Fruit fly (Drosophila melanogaster) whole organism, embryonic: Measurements from ENCODE around the gene JMJD4.

Source experiments
- Aef1 ChIP-seq: fragments of 200-800 bp; sonication (Bioruptor generic); IDR thresholded peaks from 3 replicates; pipeline ENCODE4 v1.3.6; 2022; ENCODE audit warnings: missing biosample characterization, missing genetic modification characterization
- CG1024 ChIP-seq: fragments of 200-800 bp; sonication (Bioruptor generic); IDR thresholded peaks from 2 replicates; pipeline ENCODE4 v1.3.6; 2022; ENCODE audit warnings: missing biosample characterization, missing genetic modification characterization
- CG11504 ChIP-seq: fragments of 200-800 bp; sonication (Bioruptor generic); optimal IDR thresholded peaks from 3 replicates; lab custom pipeline; 2019; ENCODE audit warnings: missing biosample characterization, mild to moderate bottlenecking, missing genetic modification characterization, moderate library complexity
- CG11696 ChIP-seq: fragments of 200-800 bp; sonication (Bioruptor generic); IDR thresholded peaks from 2 replicates; pipeline ENCODE4 v1.3.6; 2022; ENCODE audit warnings: missing biosample characterization, missing genetic modification characterization
- CG11723 ChIP-seq: fragments of 200-800 bp; sonication (Bioruptor generic); optimal IDR thresholded peaks from 2 replicates; lab custom pipeline; 2017; ENCODE audit warnings: missing biosample characterization, mild to moderate bottlenecking, missing genetic modification characterization
- CG12071 ChIP-seq: fragments of 200-800 bp; sonication (Bioruptor generic); optimal IDR thresholded peaks from 3 replicates; lab custom pipeline; 2018; ENCODE audit warnings: missing biosample characterization, mild to moderate bottlenecking, missing genetic modification characterization
- CG13624 ChIP-seq: fragments of 200-800 bp; sonication (Bioruptor generic); optimal IDR thresholded peaks from 2 replicates; lab custom pipeline; 2016; ENCODE audit warnings: missing biosample characterization, missing genetic modification characterization
- CG15011 ChIP-seq: fragments of 200-800 bp; sonication (Bioruptor generic); optimal IDR thresholded peaks from 3 replicates; lab custom pipeline; 2018; ENCODE audit warnings: missing biosample characterization, mild to moderate bottlenecking, missing genetic modification characterization
- CG1529 ChIP-seq: fragments of 200-800 bp; sonication (Bioruptor generic); optimal IDR thresholded peaks from 3 replicates; lab custom pipeline; 2018; ENCODE audit warnings: missing biosample characterization, missing genetic modification characterization
- CG16779 ChIP-seq: fragments of 200-800 bp; sonication (Bioruptor generic); IDR thresholded peaks from 2 replicates; pipeline ENCODE4 v1.3.6; 2022; ENCODE audit warnings: missing biosample characterization, missing genetic modification characterization
- CG18011 ChIP-seq: fragments of 200-800 bp; sonication (Bioruptor generic); optimal IDR thresholded peaks from 2 replicates; lab custom pipeline; 2017; ENCODE audit warnings: missing biosample characterization, missing genetic modification characterization, mild to moderate bottlenecking, moderate library complexity, missing genotype
- CG18476 ChIP-seq: fragments of 200-800 bp; sonication (Bioruptor generic); optimal IDR thresholded peaks from 2 replicates; lab custom pipeline; 2016; ENCODE audit warnings: missing biosample characterization, mild to moderate bottlenecking, missing genetic modification characterization
- CG2202 ChIP-seq: fragments of 200-800 bp; sonication (Bioruptor generic); optimal IDR thresholded peaks from 2 replicates; lab custom pipeline; 2018; ENCODE audit warnings: missing biosample characterization, mild to moderate bottlenecking, missing genetic modification characterization
- CG30431 ChIP-seq: fragments of 200-800 bp; sonication (Bioruptor generic); optimal IDR thresholded peaks from 2 replicates; lab custom pipeline; 2017; ENCODE audit warnings: missing biosample characterization, missing genetic modification characterization
- CG31441 ChIP-seq: fragments of 200-800 bp; sonication (Bioruptor generic); IDR thresholded peaks from 2 replicates; pipeline ENCODE4 v1.3.6; 2022; ENCODE audit warnings: missing biosample characterization, missing genetic modification characterization
- CG4328 ChIP-seq: fragments of 200-800 bp; sonication (Bioruptor generic); optimal IDR thresholded peaks from 3 replicates; lab custom pipeline; 2017; ENCODE audit warnings: missing biosample characterization, missing genetic modification reagents, missing genetic modification characterization
- CG4424 ChIP-seq: fragments of 200-800 bp; sonication (Bioruptor generic); optimal IDR thresholded peaks from 3 replicates; lab custom pipeline; 2016; ENCODE audit warnings: missing biosample characterization, missing genetic modification characterization
- CG5245 ChIP-seq: fragments of 200-800 bp; sonication (Bioruptor generic); optimal IDR thresholded peaks from 3 replicates; lab custom pipeline; 2016; ENCODE audit warnings: missing biosample characterization, missing genetic modification characterization
- CG6854 ChIP-seq: fragments of 200-800 bp; sonication (Bioruptor generic); optimal IDR thresholded peaks from 3 replicates; lab custom pipeline; 2017; ENCODE audit warnings: missing biosample characterization, mild to moderate bottlenecking, missing genetic modification characterization
- CG8944 ChIP-seq: fragments of 200-800 bp; sonication (Bioruptor generic); optimal IDR thresholded peaks from 3 replicates; lab custom pipeline; 2016; ENCODE audit warnings: missing biosample characterization, missing genetic modification characterization
- CG9437 ChIP-seq: fragments of 200-800 bp; sonication (Bioruptor generic); optimal IDR thresholded peaks from 2 replicates; lab custom pipeline; 2018; ENCODE audit warnings: missing biosample characterization, mild to moderate bottlenecking, missing genetic modification characterization
- Deaf1 ChIP-seq: fragments of 200-800 bp; optimal IDR thresholded peaks from 3 replicates; lab custom pipeline; 2019; ENCODE audit warnings: missing biosample characterization, mild to moderate bottlenecking, missing genetic modification characterization, moderate library complexity
- Dip2 ChIP-seq: fragments of 200-800 bp; sonication (Bioruptor generic); IDR thresholded peaks from 2 replicates; pipeline ENCODE4 v1.3.6; 2022; ENCODE audit warnings: missing biosample characterization, missing genetic modification characterization
- Dll ChIP-seq: fragments of 200-800 bp; sonication (Bioruptor generic); IDR thresholded peaks from 4 replicates; pipeline ENCODE4 v1.3.6; 2022; ENCODE audit warnings: missing biosample characterization, missing genetic modification characterization; ENCODE audit not compliant: partially characterized antibody
- Doc3 ChIP-seq: fragments of 200-800 bp; sonication (Bioruptor generic); IDR thresholded peaks from 3 replicates; pipeline ENCODE4 v1.3.6; 2022; ENCODE audit warnings: missing biosample characterization, missing genetic modification characterization; ENCODE audit not compliant: partially characterized antibody
- ERR ChIP-seq: fragments of 200-800 bp; sonication (Bioruptor generic); optimal IDR thresholded peaks from 2 replicates; lab custom pipeline; 2016; ENCODE audit warnings: missing biosample characterization, missing genetic modification characterization
- Fer1 ChIP-seq: fragments of 200-800 bp; sonication (Bioruptor generic); optimal IDR thresholded peaks from 2 replicates; lab custom pipeline; 2017; ENCODE audit warnings: missing biosample characterization, mild to moderate bottlenecking, missing genetic modification characterization
- Gug ChIP-seq: fragments of 200-800 bp; sonication (Bioruptor generic); IDR thresholded peaks from 4 replicates; pipeline ENCODE4 v1.3.6; 2022; ENCODE audit warnings: missing biosample characterization, missing genetic modification characterization
- HmgD ChIP-seq: fragments of 200-800 bp; sonication (Bioruptor generic); optimal IDR thresholded peaks from 3 replicates; lab custom pipeline; 2016; ENCODE audit warnings: missing biosample characterization, missing genetic modification characterization
- HmgZ ChIP-seq: fragments of 200-800 bp; sonication (Bioruptor generic); optimal IDR thresholded peaks from 2 replicates; lab custom pipeline; 2018; ENCODE audit warnings: missing biosample characterization, mild to moderate bottlenecking, missing genetic modification characterization
- Hmx ChIP-seq: fragments of 200-800 bp; sonication (Bioruptor generic); optimal IDR thresholded peaks from 2 replicates; lab custom pipeline; 2016; ENCODE audit warnings: missing biosample characterization, missing genetic modification characterization
- Hr78 ChIP-seq, 2 experiments: fragments of 200-800 bp in 1 of 2; fragments of >200 bp in 1 of 2; sonication (Bioruptor generic) in 1 of 2; optimal IDR thresholded peaks; 2 replicates each; lab custom pipeline; 2017 to 2019; ENCODE audit warnings: missing biosample characterization in 2 of 2, missing genetic modification characterization in 2 of 2, mild to moderate bottlenecking in 1 of 2, moderate library complexity in 1 of 2
- Oli ChIP-seq: fragments of 200-800 bp; sonication (Bioruptor generic); optimal IDR thresholded peaks from 2 replicates; lab custom pipeline; 2018; ENCODE audit warnings: missing biosample characterization, mild to moderate bottlenecking, missing genetic modification characterization, moderate library complexity
- Stat92E ChIP-seq, 3 experiments: fragments of >200 bp in 2 of 3; fragments of 200-800 bp in 1 of 3; sonication (Bioruptor generic) in 1 of 3; optimal IDR thresholded peaks; 2 replicates each; lab custom pipeline; 2017 to 2019; ENCODE audit warnings: missing biosample characterization in 3 of 3, missing genetic modification characterization in 3 of 3, mild to moderate bottlenecking in 1 of 3, moderate library complexity in 1 of 3
- Tbp ChIP-seq: fragments of >200 bp; optimal IDR thresholded peaks from 2 replicates; lab custom pipeline; 2018; ENCODE audit warnings: missing biosample characterization, missing genetic modification characterization
- ac ChIP-seq: fragments of 200-800 bp; sonication (Bioruptor generic); optimal IDR thresholded peaks from 3 replicates; lab custom pipeline; 2017; ENCODE audit warnings: missing biosample characterization, mild to moderate bottlenecking, missing genetic modification characterization
- bowl ChIP-seq: fragments of 200-800 bp; sonication (Bioruptor generic); IDR thresholded peaks from 2 replicates; pipeline ENCODE4 v1.3.6; 2022; ENCODE audit warnings: missing biosample characterization, missing genetic modification characterization
- ci ChIP-seq: fragments of 200-800 bp; sonication (Bioruptor generic); IDR thresholded peaks from 3 replicates; pipeline ENCODE4 v1.3.6; 2022; ENCODE audit warnings: missing biosample characterization, missing genetic modification characterization
- exex ChIP-seq: fragments of 200-800 bp; sonication (Bioruptor generic); optimal IDR thresholded peaks from 4 replicates; lab custom pipeline; 2018; ENCODE audit warnings: missing biosample characterization, mild to moderate bottlenecking, missing genetic modification characterization, moderate library complexity
- fru ChIP-seq: fragments of >200 bp; optimal IDR thresholded peaks from 2 replicates; lab custom pipeline; 2017
- gcm2 ChIP-seq: fragments of 200-800 bp; sonication (Bioruptor generic); optimal IDR thresholded peaks from 2 replicates; lab custom pipeline; 2016; ENCODE audit warnings: missing biosample characterization, missing genetic modification characterization
- gem ChIP-seq: fragments of 200-800 bp; sonication (Bioruptor generic); optimal IDR thresholded peaks from 2 replicates; lab custom pipeline; 2019; ENCODE audit warnings: missing biosample characterization, mild to moderate bottlenecking, missing genetic modification characterization, moderate library complexity
- jigr1 ChIP-seq: fragments of 200-800 bp; sonication (Bioruptor generic); IDR thresholded peaks from 3 replicates; pipeline ENCODE4 v1.3.6; 2022; ENCODE audit warnings: missing biosample characterization, missing genetic modification characterization
- kah ChIP-seq: fragments of 200-800 bp; sonication (Bioruptor generic); optimal IDR thresholded peaks from 2 replicates; lab custom pipeline; 2018; ENCODE audit warnings: missing biosample characterization, mild to moderate bottlenecking, missing genetic modification characterization
- lov ChIP-seq, 2 experiments: fragments of 200-800 bp in 1 of 2; fragments of >200 bp in 1 of 2; sonication (Bioruptor generic) in 1 of 2; IDR thresholded peaks in 1 of 2; optimal IDR thresholded peaks in 1 of 2; 2 replicates in 1 of 2; 3 replicates in 1 of 2; pipeline versions ENCODE4 v1.3.6 to Lab custom; 2017 to 2022; ENCODE audit warnings: missing biosample characterization in 1 of 2, missing genetic modification characterization in 1 of 2
- nau ChIP-seq: fragments of 200-800 bp; sonication (Bioruptor generic); optimal IDR thresholded peaks from 3 replicates; lab custom pipeline; 2017; ENCODE audit warnings: missing biosample characterization, mild to moderate bottlenecking, missing genetic modification characterization, missing genetic modification reagents
- oc ChIP-seq: fragments of 200-800 bp; sonication (Bioruptor generic); optimal IDR thresholded peaks from 2 replicates; lab custom pipeline; 2018; ENCODE audit warnings: missing biosample characterization, mild to moderate bottlenecking, missing genetic modification characterization, moderate library complexity
- org-1 ChIP-seq: fragments of 200-800 bp; sonication (Bioruptor generic); optimal IDR thresholded peaks from 2 replicates; lab custom pipeline; 2017; ENCODE audit warnings: missing biosample characterization, missing genetic modification characterization
- otp ChIP-seq: fragments of 200-800 bp; sonication (Bioruptor generic); IDR thresholded peaks from 3 replicates; pipeline ENCODE4, ENCODE4 v1.3.6; 2022; ENCODE audit warnings: missing biosample characterization, missing genetic modification characterization
- slou ChIP-seq: fragments of 200-800 bp; sonication (Bioruptor generic); optimal IDR thresholded peaks from 3 replicates; lab custom pipeline; 2016; ENCODE audit warnings: missing biosample characterization, missing genetic modification characterization
- vvl ChIP-seq: fragments of 200-800 bp; sonication (Bioruptor generic); IDR thresholded peaks from 2 replicates; pipeline ENCODE4 v1.3.6; 2022; ENCODE audit warnings: missing biosample characterization, missing genetic modification characterization

JMJD4 gene

dm6 chr2L:18152172-18152639 lies 6.9 kb downstream of the JMJD4 start, which contains the start of gene Socs36E (continued):
- TF ChIP-seq Oli (tag; lab: Kevin White, UChicago), result no peak
- peak; percentile 92 for TF ChIP-seq HmgZ (tag; lab: Kevin White, UChicago)
- TF ChIP-seq Gug (GFP tag; lab: Robert Waterston, UW), result no peak; the same call in 3 of the 4 replicates
- no peak for TF ChIP-seq CG18011
- no peak for TF ChIP-seq CG6854 (GFP tag; lab: Kevin White, UChicago)
- no peak for TF ChIP-seq kah
- TF ChIP-seq CG9437 (GFP tag; lab: Kevin White, UChicago), result peak; percentile 7
- TF ChIP-seq Dip2 (GFP tag; lab: Robert Waterston, UW), result 0 out of 2 replicates have a peak, but pooled peaks have one; percentile 12
- TF ChIP-seq Aef1 (GFP tag; lab: Robert Waterston, UW), result no peak
- TF ChIP-seq Deaf1 (tag; lab: Kevin White, UChicago), result peak; percentile 82
- peak; percentile 24 for TF ChIP-seq oc
- no peak for TF ChIP-seq CG4328 (GFP tag; lab: Kevin White, UChicago)
- peak; percentile 69 for TF ChIP-seq CG11504 (tag; lab: Kevin White, UChicago)
- no peak for TF ChIP-seq Doc3 (GFP tag; lab: Robert Waterston, UW)
- peak; percentile 30 for TF ChIP-seq CG8944
- peak; percentile 32 for TF ChIP-seq Fer1 (GFP tag; lab: Kevin White, UChicago)
- TF ChIP-seq Hmx (GFP tag; lab: Kevin White, UChicago), result no peak
- TF ChIP-seq otp (GFP tag; lab: Robert Waterston, UW), result 0 out of 3 replicates have a peak, but pooled peaks have one; percentile 49
- TF ChIP-seq CG11696 (GFP tag; lab: Robert Waterston, UW), result no peak
- no peak for TF ChIP-seq CG16779 (GFP tag; lab: Robert Waterston, UW)
- peak in 1 of 3 experiments; percentile 62 for TF ChIP-seq Stat92E (GFP tag; optimal IDR thresholded peaks at IDR 0.05; lab: Kevin White, UChicago)
- no peak for TF ChIP-seq CG11723
- TF ChIP-seq vvl (GFP tag; lab: Robert Waterston, UW), result peak; percentile 95
- no peak for TF ChIP-seq nau (GFP tag; lab: Kevin White, UChicago)
- no peak for TF ChIP-seq CG31441
- TF ChIP-seq CG12071 (GFP tag; lab: Kevin White, UChicago), result no peak
- no peak for TF ChIP-seq CG5245
- no peak for TF ChIP-seq slou (GFP tag; lab: Kevin White, UChicago)
- no peak for TF ChIP-seq CG15011
- TF ChIP-seq bowl (GFP tag; lab: Robert Waterston, UW), result no peak
- TF ChIP-seq CG13624 (GFP tag; lab: Kevin White, UChicago), result peak; percentile 43
- peak; percentile 32; the same call in 2 of the 4 replicates for TF ChIP-seq Dll
- TF ChIP-seq CG1529 (GFP tag; lab: Kevin White, UChicago), result no peak
- TF ChIP-seq ac (GFP tag; lab: Kevin White, UChicago), result no peak
- no peak for TF ChIP-seq jigr1 (GFP tag; lab: Robert Waterston, UW)
- TF ChIP-seq CG1024 (GFP tag; lab: Robert Waterston, UW), result no peak
- peak; percentile 85 for TF ChIP-seq HmgD
- TF ChIP-seq CG2202 (tag; lab: Kevin White, UChicago), result peak; percentile 37
- peak; percentile 5 for TF ChIP-seq org-1 (GFP tag; lab: Kevin White, UChicago)
- no peak for TF ChIP-seq CG4424 (GFP tag; lab: Kevin White, UChicago)
- TF ChIP-seq CG30431 (GFP tag; lab: Kevin White, UChicago), result no peak
- TF ChIP-seq exex (tag; lab: Kevin White, UChicago), result peak; percentile 52
- peak; percentile 27 for TF ChIP-seq Tbp (GFP tag; lab: Kevin White, UChicago)
- TF ChIP-seq CG18476 (GFP tag; lab: Kevin White, UChicago), result no peak
- TF ChIP-seq gem (tag; lab: Kevin White, UChicago), result no peak
- peak; percentile 60 for TF ChIP-seq ERR
- peak; percentile 19 for TF ChIP-seq gcm2 (GFP tag; lab: Kevin White, UChicago)
- no peak for TF ChIP-seq Hr78 (GFP tag; optimal IDR thresholded peaks at IDR 0.05; lab: Kevin White, UChicago)
- no peak; the same call in 1 of the 3 replicates for TF ChIP-seq ci
- TF ChIP-seq fru (lab: Kevin White, UChicago), result no peak
- TF ChIP-seq lov (optimal IDR thresholded peaks at IDR 0.05; lab: Kevin White, UChicago), result no peak
- TF ChIP-seq lov (GFP tag; IDR thresholded peaks at IDR 0.05; lab: Robert Waterston, UW), result no peak
